Fruit fly (Drosophila melanogaster): Measurements from ENCODE around the gene fz2.
A peak's percentile ranks its signal among the peaks of the same experiment; 100 is the strongest.

fz2 gene

dm6 chr3L:19150987-19151386 lies 84.2 kb downstream of the fz2 start:
- TF ChIP-seq Rel (GFP tag; optimal IDR thresholded peaks at IDR 0.05) = no peak
- peak; percentile 8 for TF ChIP-seq Rel (tag; optimal IDR thresholded peaks at IDR 0.05)
- peak; percentile 58 for TF ChIP-seq Dfd (GFP tag; optimal IDR thresholded peaks at IDR 0.05)
- TF ChIP-seq lola (GFP tag; optimal IDR thresholded peaks at IDR 0.05) = no peak

- TF ChIP-seq Hr78 (GFP tag; optimal IDR thresholded peaks at IDR 0.05) (no peak), Hnf4 (GFP tag; optimal IDR thresholded peaks at IDR 0.05) (no peak), foxo (GFP tag; optimal IDR thresholded peaks at IDR 0.05) (peak in 1 of 2 experiments; percentile 8)
These were observed 88.0 kb downstream of the fz2 start for dm6 chr3L:19147169-19147568.

dm6 chr3L:19143940-19144571 lies 91.1 kb downstream of the fz2 start:
- no peak for TF ChIP-seq psq (GFP tag; optimal IDR thresholded peaks at IDR 0.05)
- TF ChIP-seq Dfd (GFP tag; optimal IDR thresholded peaks at IDR 0.05) = peak; percentile 98

dm6 chr3L:19142587-19142986 lies 92.6 kb downstream of the fz2 start:
- TF ChIP-seq Mio (GFP tag; optimal IDR thresholded peaks at IDR 0.05) (no peak), psq (GFP tag; optimal IDR thresholded peaks at IDR 0.05) (no peak), HLH106 (tag; optimal IDR thresholded peaks at IDR 0.05) (no peak), tai (GFP tag; optimal IDR thresholded peaks at IDR 0.05) (no peak), Hr83 (GFP tag; optimal IDR thresholded peaks at IDR 0.05; ENCODE audit: poor library complexity, severe bottlenecking) (no peak), dl (GFP tag; optimal IDR thresholded peaks at IDR 0.05; ENCODE audit: insufficient read depth in 1 of 2, partially characterized antibody in 2 of 2) (no peak), Myc (optimal IDR thresholded peaks at IDR 0.05) (no peak)

- TF ChIP-seq dsf (GFP tag; optimal IDR thresholded peaks at IDR 0.05; ENCODE audit: borderline replicate concordance) (no peak), sage (GFP tag; optimal IDR thresholded peaks at IDR 0.05) (no peak), Hr78 (GFP tag; optimal IDR thresholded peaks at IDR 0.05) (no peak), Vsx2 (GFP tag; optimal IDR thresholded peaks at IDR 0.05; ENCODE audit: partially characterized antibody) (peak; percentile 90), Myc (optimal IDR thresholded peaks at IDR 0.05) (peak; percentile 72), OdsH (GFP tag; optimal IDR thresholded peaks at IDR 0.05) (no peak), h (GFP tag; optimal IDR thresholded peaks at IDR 0.05) (no peak)
These were observed 94.8 kb downstream of the fz2 start for dm6 chr3L:19140084-19141011.

- TF ChIP-seq Abd-B (GFP tag; optimal IDR thresholded peaks at IDR 0.05) (no peak), Jra (GFP tag; optimal IDR thresholded peaks at IDR 0.05) (no peak), lola (GFP tag; optimal IDR thresholded peaks at IDR 0.05) (no peak), pan (optimal IDR thresholded peaks at IDR 0.05) (no peak), sv (GFP tag; optimal IDR thresholded peaks at IDR 0.05) (no peak), Hr83 (GFP tag; optimal IDR thresholded peaks at IDR 0.05; ENCODE audit: poor library complexity, severe bottlenecking) (no peak), dl (GFP tag; optimal IDR thresholded peaks at IDR 0.05; ENCODE audit: insufficient read depth in 1 of 2, partially characterized antibody in 2 of 2) (no peak), rgr (GFP tag; optimal IDR thresholded peaks at IDR 0.05) (no peak), Rel (GFP tag; optimal IDR thresholded peaks at IDR 0.05) (no peak), Rel (tag; optimal IDR thresholded peaks at IDR 0.05) (no peak), usp (GFP tag; optimal IDR thresholded peaks at IDR 0.05) (no peak), psq (GFP tag; optimal IDR thresholded peaks at IDR 0.05) (no peak), jim (GFP tag; optimal IDR thresholded peaks at IDR 0.05) (no peak), br (GFP tag; optimal IDR thresholded peaks at IDR 0.05) (no peak), foxo (GFP tag; optimal IDR thresholded peaks at IDR 0.05) (no peak), Sp1 (GFP tag; optimal IDR thresholded peaks at IDR 0.05) (no peak), CG9705 (GFP tag; optimal IDR thresholded peaks at IDR 0.05) (no peak), dmrt93B (GFP tag; optimal IDR thresholded peaks at IDR 0.05) (no peak), woc (GFP tag; optimal IDR thresholded peaks at IDR 0.05) (no peak), tai (GFP tag; optimal IDR thresholded peaks at IDR 0.05) (no peak)
These were observed 96.2 kb downstream of the fz2 start, which contains the start of gene CG14082 for dm6 chr3L:19138925-19139503. CG14082 (minus strand) TSS chr3L:19138975.
